Fruit fly (Drosophila melanogaster): ENCODE data around the gene Daxx.

The Daxx gene

dm6 chr2L:6465497-6465896 is 15.2 kb upstream of the Daxx start, which contains the start of gene Rchy1 (continued):
- TF ChIP-seq CG4282 (GFP tag; optimal IDR thresholded peaks at IDR 0.05) (no peak), Opbp (GFP tag; IDR thresholded peaks at IDR 0.05; ENCODE audit: partially characterized antibody) (0 out of 3 replicates have a peak, but pooled peaks have one; percentile 28), Dref (GFP tag; IDR thresholded peaks at IDR 0.05) (no peak), bigmax (GFP tag; optimal IDR thresholded peaks at IDR 0.05) (no peak), danr (GFP tag; IDR thresholded peaks at IDR 0.05) (no peak), Sry-δ (GFP tag; optimal IDR thresholded peaks at IDR 0.05) (no peak), sim (GFP tag; IDR thresholded peaks at IDR 0.05) (no peak), CG1529 (GFP tag; optimal IDR thresholded peaks at IDR 0.05) (no peak), sug (tag; optimal IDR thresholded peaks at IDR 0.05) (peak; percentile 34), vnd (GFP tag; IDR thresholded peaks at IDR 0.05; ENCODE audit: partially characterized antibody) (no peak), Sox100B (GFP tag; optimal IDR thresholded peaks at IDR 0.05) (no peak), CG12104 (GFP tag; optimal IDR thresholded peaks at IDR 0.05) (no peak), CG30403 (GFP tag; optimal IDR thresholded peaks at IDR 0.05) (no peak), Fer1 (GFP tag; optimal IDR thresholded peaks at IDR 0.05) (peak; percentile 65), dm (GFP tag; optimal IDR thresholded peaks at IDR 0.05) (no peak), gfzf (GFP tag; optimal IDR thresholded peaks at IDR 0.05) (no peak), CG10565 (GFP tag; optimal IDR thresholded peaks at IDR 0.05) (no peak), Vsx1 (GFP tag; optimal IDR thresholded peaks at IDR 0.05) (peak; percentile 5), Chrac-16 (GFP tag; optimal IDR thresholded peaks at IDR 0.05) (no peak), CG6683 (GFP tag; optimal IDR thresholded peaks at IDR 0.05) (no peak), corto (GFP tag; optimal IDR thresholded peaks at IDR 0.05) (no peak), odd (GFP tag; optimal IDR thresholded peaks at IDR 0.05) (peak; percentile 50), CG10147 (GFP tag; optimal IDR thresholded peaks at IDR 0.05) (peak; percentile 32), luna (GFP tag; optimal IDR thresholded peaks at IDR 0.05) (no peak), CG4424 (GFP tag; optimal IDR thresholded peaks at IDR 0.05) (no peak), CG18764 (GFP tag; optimal IDR thresholded peaks at IDR 0.05) (no peak), CG3838 (GFP tag; optimal IDR thresholded peaks at IDR 0.05) (no peak), CG3163 (GFP tag; optimal IDR thresholded peaks at IDR 0.05) (no peak), salm (tag; optimal IDR thresholded peaks at IDR 0.05) (no peak), sisA (GFP tag; IDR thresholded peaks at IDR 0.05) (no peak), ro (GFP tag; IDR thresholded peaks at IDR 0.05) (no peak), az2 (GFP tag; optimal IDR thresholded peaks at IDR 0.05) (no peak), CG17912 (GFP tag; optimal IDR thresholded peaks at IDR 0.05) (peak; percentile 10), CG2120 (GFP tag; optimal IDR thresholded peaks at IDR 0.05) (no peak), NFAT (GFP tag; IDR thresholded peaks at IDR 0.05) (peak; percentile 54; the same call in 1 of the 2 replicates), CG10462 (GFP tag; optimal IDR thresholded peaks at IDR 0.05) (no peak), disco-r (GFP tag; optimal IDR thresholded peaks at IDR 0.05) (no peak), CG8944 (GFP tag; optimal IDR thresholded peaks at IDR 0.05) (no peak), CG10209 (GFP tag; optimal IDR thresholded peaks at IDR 0.05) (no peak), CG31441 (GFP tag; IDR thresholded peaks at IDR 0.05) (no peak), HLH54F (GFP tag; optimal IDR thresholded peaks at IDR 0.05) (no peak), al (GFP tag; IDR thresholded peaks at IDR 0.05) (no peak), crc (GFP tag; optimal IDR thresholded peaks at IDR 0.05) (no peak), B-H1 (GFP tag; IDR thresholded peaks at IDR 0.05) (no peak; the same call in 2 of the 3 replicates), CG6765 (GFP tag; optimal IDR thresholded peaks at IDR 0.05) (peak; percentile 49), Lhr (GFP tag; optimal IDR thresholded peaks at IDR 0.05) (no peak), fu2 (GFP tag; optimal IDR thresholded peaks at IDR 0.05) (no peak), CG4730 (GFP tag; IDR thresholded peaks at IDR 0.05) (no peak), cad (GFP tag; optimal IDR thresholded peaks at IDR 0.05) (no peak), pfk (GFP tag; optimal IDR thresholded peaks at IDR 0.05) (no peak), grn (GFP tag; optimal IDR thresholded peaks at IDR 0.05) (no peak), CG15514 (GFP tag; optimal IDR thresholded peaks at IDR 0.05) (peak; percentile 64), CG17361 (GFP tag; IDR thresholded peaks at IDR 0.05) (no peak)

Data from whole organism, embryonic.